Fruit fly (Drosophila melanogaster): ENCODE results near the gene CG46435.

The CG46435 gene

dm6 chr3L:19575650-19576049 is 30.7 kb downstream of the CG46435 start (continued):
- no peak for TF ChIP-seq CG18011 (GFP tag; optimal IDR thresholded peaks at IDR 0.05)
- peak; percentile 24 for TF ChIP-seq CG33213 (GFP tag; optimal IDR thresholded peaks at IDR 0.05)
- TF ChIP-seq CG6175 (GFP tag; IDR thresholded peaks at IDR 0.05), result no peak
- TF ChIP-seq CG10431 (GFP tag; optimal IDR thresholded peaks at IDR 0.05), result peak; percentile 47
- TF ChIP-seq gem (tag; optimal IDR thresholded peaks at IDR 0.05), result peak; percentile 50
- TF ChIP-seq CG8388 (GFP tag; optimal IDR thresholded peaks at IDR 0.05), result peak; percentile 12
- TF ChIP-seq HHEX (GFP tag; optimal IDR thresholded peaks at IDR 0.05), result peak; percentile 43
- peak; percentile 17 for TF ChIP-seq CG16863 (GFP tag; optimal IDR thresholded peaks at IDR 0.05)
- peak; percentile 47; the same call in 1 of the 2 replicates for TF ChIP-seq Xrp1 (GFP tag; IDR thresholded peaks at IDR 0.05)
- TF ChIP-seq CG17912 (GFP tag; optimal IDR thresholded peaks at IDR 0.05), result peak; percentile 32
- no peak for TF ChIP-seq CG34422 (GFP tag; IDR thresholded peaks at IDR 0.05)
- TF ChIP-seq H15 (GFP tag; IDR thresholded peaks at IDR 0.05), result peak; percentile 50; the same call in 2 of the 3 replicates
- peak; percentile 84 for TF ChIP-seq crol (GFP tag; IDR thresholded peaks at IDR 0.05)
- peak; percentile 40 for TF ChIP-seq CG3838 (GFP tag; optimal IDR thresholded peaks at IDR 0.05)
- TF ChIP-seq Fer1 (GFP tag; optimal IDR thresholded peaks at IDR 0.05), result peak; percentile 35
- TF ChIP-seq CoRest (tag; optimal IDR thresholded peaks at IDR 0.05), result peak; percentile 13
- TF ChIP-seq Eip74EF (GFP tag; optimal IDR thresholded peaks at IDR 0.05), result peak in 1 of 2 experiments; percentile 35
- TF ChIP-seq Camta (GFP tag; optimal IDR thresholded peaks at IDR 0.05), result peak; percentile 17
- TF ChIP-seq CG13775 (GFP tag; optimal IDR thresholded peaks at IDR 0.05), result no peak
- peak; percentile 19 for TF ChIP-seq Bdp1 (GFP tag; optimal IDR thresholded peaks at IDR 0.05)
- TF ChIP-seq CG12769 (tag; optimal IDR thresholded peaks at IDR 0.05), result peak; percentile 75
- no peak for TF ChIP-seq CG1832 (GFP tag; optimal IDR thresholded peaks at IDR 0.05)
- 0 out of 4 replicates have a peak, but pooled peaks have one; percentile 59 for TF ChIP-seq chinmo (GFP tag; IDR thresholded peaks at IDR 0.05; ENCODE audit: partially characterized antibody)
- TF ChIP-seq btn (GFP tag; optimal IDR thresholded peaks at IDR 0.05), result peak; percentile 16
- TF ChIP-seq sc (optimal IDR thresholded peaks at IDR 0.05), result no peak
- TF ChIP-seq sc (GFP tag; optimal IDR thresholded peaks at IDR 0.05), result peak; percentile 12
- peak; percentile 28 for TF ChIP-seq Sox102F (GFP tag; optimal IDR thresholded peaks at IDR 0.05)
- TF ChIP-seq CG9727 (GFP tag; optimal IDR thresholded peaks at IDR 0.05), result peak; percentile 24
- no peak for TF ChIP-seq Ssrp (tag; optimal IDR thresholded peaks at IDR 0.05)
- peak; percentile 39 for TF ChIP-seq Blimp-1 (GFP tag; optimal IDR thresholded peaks at IDR 0.05)
- TF ChIP-seq tio (GFP tag; optimal IDR thresholded peaks at IDR 0.05), result no peak
- no peak for TF ChIP-seq CG10147 (GFP tag; optimal IDR thresholded peaks at IDR 0.05)
- TF ChIP-seq D19A (tag; optimal IDR thresholded peaks at IDR 0.05), result peak; percentile 8
- TF ChIP-seq MTF-1 (GFP tag; optimal IDR thresholded peaks at IDR 0.05; ENCODE audit: borderline replicate concordance), result peak; percentile 69
- TF ChIP-seq Doc2 (GFP tag; IDR thresholded peaks at IDR 0.05), result no peak
- TF ChIP-seq ftz-f1 (GFP tag; optimal IDR thresholded peaks at IDR 0.05), result peak; percentile 10
- TF ChIP-seq CG16813 (GFP tag; IDR thresholded peaks at IDR 0.05; ENCODE audit: partially characterized antibody), result no peak
- TF ChIP-seq chm (GFP tag; IDR thresholded peaks at IDR 0.05), result peak; percentile 13; the same call in 1 of the 2 replicates
- peak; percentile 65 for TF ChIP-seq CG7987 (GFP tag; optimal IDR thresholded peaks at IDR 0.05)
- TF ChIP-seq CG18619 (GFP tag; optimal IDR thresholded peaks at IDR 0.05), result peak; percentile 24
- TF ChIP-seq unpg (GFP tag; optimal IDR thresholded peaks at IDR 0.05), result peak; percentile 53
- TF ChIP-seq CG8359 (GFP tag; optimal IDR thresholded peaks at IDR 0.05; ENCODE audit: borderline replicate concordance), result peak; percentile 31

Measured in whole organism, embryonic.